Worm (Caenorhabditis elegans): ENCODE measurements around the gene srx-63.

ce11 chrV:3889113-3889512 lies 42.3 kb upstream of the srx-63 start, which contains the start of gene C17E7.13:
- TF ChIP-seq skn-1 (tag; optimal IDR thresholded peaks at IDR 0.05) (no peak), lsy-2 (tag; optimal IDR thresholded peaks at IDR 0.05) (no peak), dve-1 (tag; optimal IDR thresholded peaks at IDR 0.05; ENCODE audit: insufficient read depth) (no peak)
